Worm (Caenorhabditis elegans) whole organism, late embryonic: ENCODE measurements around the gene ZK829.1.

Experiments used
- C08G9.2 ChIP-seq: sonication (generic microtip); optimal IDR thresholded peaks from 2 replicates; lab custom pipeline; 2016; ENCODE audit warnings: mild to moderate bottlenecking, missing genetic modification characterization, moderate library complexity, missing compliant biosample characterization
- ama-1 ChIP-seq: fragments of 150-350 bp; optimal IDR thresholded peaks from 2 replicates; lab custom pipeline; 2014
- ceh-18 ChIP-seq: sonication (generic microtip); optimal IDR thresholded peaks from 2 replicates; lab custom pipeline; 2016; ENCODE audit warnings: missing genetic modification characterization, missing compliant biosample characterization
- fax-1 ChIP-seq: sonication (generic microtip); optimal IDR thresholded peaks from 2 replicates; lab custom pipeline; 2016; ENCODE audit warnings: missing genotype, missing genetic modification characterization, missing compliant biosample characterization
- gmeb-2 ChIP-seq: sonication (generic microtip); optimal IDR thresholded peaks from 2 replicates; lab custom pipeline; 2016; ENCODE audit warnings: missing genetic modification characterization, inconsistent platforms, missing compliant biosample characterization

DNA sequence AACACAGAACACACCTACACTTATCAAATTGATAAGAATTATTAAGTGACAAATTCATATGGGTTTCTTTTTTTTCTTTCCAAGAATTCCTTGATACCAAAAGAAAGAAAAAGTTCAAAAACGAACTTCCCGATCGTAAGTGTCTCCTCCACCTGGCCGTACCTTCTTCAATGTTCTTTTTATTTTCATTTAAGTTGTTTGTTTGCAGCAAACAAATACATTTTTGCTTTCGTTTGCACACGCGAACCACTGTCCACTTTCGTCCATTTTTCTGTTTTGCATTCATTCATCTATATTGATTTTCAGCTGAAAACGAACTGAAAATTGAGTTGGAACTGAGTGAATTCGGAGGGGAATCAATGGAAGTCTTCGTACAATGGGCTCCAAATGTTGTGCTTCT, 30.5 kb downstream of the ZK829.1 start, which contains the start of gene VZK822L.2:
- TF ChIP-seq gmeb-2 (tag; lab: Kevin White, UChicago) = no peak
- TF ChIP-seq C08G9.2 (tag; lab: Kevin White, UChicago) = no peak
- no peak for TF ChIP-seq ama-1 (lab: Kevin White, UChicago)
- TF ChIP-seq fax-1 (tag; lab: Kevin White, UChicago) = no peak
- no peak for TF ChIP-seq ceh-18 (tag; lab: Kevin White, UChicago)
